Worm (Caenorhabditis elegans) whole organism, late embryonic: Measurements from ENCODE around the gene W03B1.9.

ENCODE experiments used
- C08G9.2 ChIP-seq: sonication (generic microtip); optimal IDR thresholded peaks from 2 replicates; lab custom pipeline; 2016; ENCODE audit warnings: mild to moderate bottlenecking, missing genetic modification characterization, moderate library complexity, missing compliant biosample characterization
- C38D4.7 ChIP-seq: fragments of 200-800 bp; sonication (Bioruptor generic); optimal IDR thresholded peaks from 2 replicates; lab custom pipeline; 2018; ENCODE audit warnings: mild to moderate bottlenecking, missing genetic modification characterization, moderate library complexity, missing compliant biosample characterization
- K02D7.2 ChIP-seq: sonication (generic microtip); optimal IDR thresholded peaks from 2 replicates; lab custom pipeline; 2017; ENCODE audit warnings: mild to moderate bottlenecking, missing genetic modification characterization, missing compliant biosample characterization
- K09A11.1 ChIP-seq: sonication (generic microtip); optimal IDR thresholded peaks from 2 replicates; lab custom pipeline; 2017; ENCODE audit warnings: antibody characterized with exemption, mild to moderate bottlenecking, missing genetic modification characterization, missing compliant biosample characterization; ENCODE audit not compliant: insufficient read depth
- Y22D7AL.16 ChIP-seq: sonication (generic microtip); optimal IDR thresholded peaks from 2 replicates; lab custom pipeline; 2016; ENCODE audit warnings: missing genetic modification characterization, missing compliant biosample characterization
- ahr-1 ChIP-seq: sonication (generic microtip); optimal IDR thresholded peaks from 2 replicates; lab custom pipeline; 2016; ENCODE audit warnings: missing genetic modification characterization, missing compliant biosample characterization
- ama-1 ChIP-seq: fragments of 150-350 bp; optimal IDR thresholded peaks from 2 replicates; lab custom pipeline; 2014
- ceh-14 ChIP-seq: sonication (generic microtip); optimal IDR thresholded peaks from 2 replicates; lab custom pipeline; 2016; ENCODE audit warnings: missing genotype, missing genetic modification characterization, missing compliant biosample characterization
- ceh-24 ChIP-seq: sonication (generic microtip); optimal IDR thresholded peaks from 2 replicates; lab custom pipeline; 2016; ENCODE audit warnings: mild to moderate bottlenecking, missing genetic modification characterization, missing compliant biosample characterization
- ceh-34 ChIP-seq: sonication (generic microtip); optimal IDR thresholded peaks from 2 replicates; lab custom pipeline; 2016; ENCODE audit warnings: mild to moderate bottlenecking, missing genetic modification characterization, missing compliant biosample characterization
- ceh-45 ChIP-seq: fragments of 200-800 bp; sonication (Bioruptor generic); IDR thresholded peaks from 2 replicates; pipeline ENCODE4 v1.3.6; 2022; ENCODE audit warnings: missing genetic modification reagents, missing genetic modification characterization, missing compliant biosample characterization
- ceh-48 ChIP-seq: sonication (generic microtip); optimal IDR thresholded peaks from 2 replicates; lab custom pipeline; 2016; ENCODE audit warnings: missing genetic modification characterization, inconsistent platforms, missing compliant biosample characterization
- ceh-6 ChIP-seq: fragments of 200-800 bp; sonication (Bioruptor generic); optimal IDR thresholded peaks from 2 replicates; lab custom pipeline; 2018; ENCODE audit warnings: mild to moderate bottlenecking, missing genetic modification characterization, missing compliant biosample characterization
- ceh-9 ChIP-seq: sonication (generic microtip); optimal IDR thresholded peaks from 2 replicates; lab custom pipeline; 2016; ENCODE audit warnings: mild to moderate bottlenecking, missing genetic modification characterization, inconsistent platforms, missing compliant biosample characterization
- dve-1 ChIP-seq: sonication (generic microtip); optimal IDR thresholded peaks from 2 replicates; lab custom pipeline; 2017; ENCODE audit warnings: antibody characterized with exemption, mild to moderate bottlenecking, missing genetic modification characterization, missing compliant biosample characterization
- ets-4 ChIP-seq: sonication (generic microtip); optimal IDR thresholded peaks from 2 replicates; lab custom pipeline; 2016; ENCODE audit warnings: missing genetic modification characterization, missing compliant biosample characterization
- eyg-1 ChIP-seq: sonication (generic microtip); optimal IDR thresholded peaks from 2 replicates; lab custom pipeline; 2016; ENCODE audit warnings: missing genotype, missing genetic modification characterization, missing compliant biosample characterization
- fax-1 ChIP-seq: sonication (generic microtip); optimal IDR thresholded peaks from 2 replicates; lab custom pipeline; 2016; ENCODE audit warnings: missing genotype, missing genetic modification characterization, missing compliant biosample characterization
- fkh-10 ChIP-seq: fragments of 150-350 bp; optimal IDR thresholded peaks from 2 replicates; lab custom pipeline; 2014; ENCODE audit warnings: missing biosample characterization, missing genetic modification reagents, missing genetic modification characterization
- fkh-6 ChIP-seq: sonication (generic microtip); optimal IDR thresholded peaks from 2 replicates; lab custom pipeline; 2016; ENCODE audit warnings: missing genetic modification characterization, missing compliant biosample characterization
- hlh-13 ChIP-seq: fragments of 200-800 bp; sonication (Bioruptor generic); optimal IDR thresholded peaks from 2 replicates; lab custom pipeline; 2018; ENCODE audit warnings: mild to moderate bottlenecking, missing genetic modification characterization, missing compliant biosample characterization
- hlh-30 ChIP-seq: sonication (generic microtip); optimal IDR thresholded peaks from 2 replicates; lab custom pipeline; 2017; ENCODE audit warnings: antibody characterized with exemption, missing genetic modification characterization, missing compliant biosample characterization; ENCODE audit not compliant: insufficient read depth
- hlh-6 ChIP-seq: sonication (generic microtip); optimal IDR thresholded peaks from 2 replicates; lab custom pipeline; 2016; ENCODE audit warnings: missing genotype, missing genetic modification characterization, missing compliant biosample characterization
- hlh-8 ChIP-seq: sonication (generic microtip); optimal IDR thresholded peaks from 2 replicates; lab custom pipeline; 2016; ENCODE audit warnings: missing genotype, missing genetic modification characterization, missing compliant biosample characterization
- lin-11 ChIP-seq: fragments of 200-800 bp; sonication (Bioruptor generic); optimal IDR thresholded peaks from 2 replicates; lab custom pipeline; 2018; ENCODE audit warnings: mild to moderate bottlenecking, missing genetic modification characterization, missing compliant biosample characterization
- mec-3 ChIP-seq: sonication (generic microtip); optimal IDR thresholded peaks from 2 replicates; lab custom pipeline; 2016; ENCODE audit warnings: borderline replicate concordance, missing genetic modification characterization, missing compliant biosample characterization
- nfya-1 ChIP-seq: sonication (generic microtip); optimal IDR thresholded peaks from 2 replicates; lab custom pipeline; 2017; ENCODE audit warnings: missing genetic modification characterization, mild to moderate bottlenecking, missing compliant biosample characterization, antibody characterized with exemption, moderate library complexity
- pat-9 ChIP-seq: fragments of 200-800 bp; sonication (Bioruptor generic); optimal IDR thresholded peaks from 2 replicates; lab custom pipeline; 2018; ENCODE audit warnings: mild to moderate bottlenecking, missing genetic modification characterization, moderate library complexity, missing compliant biosample characterization
- pax-1 ChIP-seq: fragments of 150-350 bp; optimal IDR thresholded peaks from 2 replicates; lab custom pipeline; 2014; ENCODE audit warnings: missing biosample characterization, missing genetic modification characterization
- pha-2 ChIP-seq: sonication (generic microtip); optimal IDR thresholded peaks from 2 replicates; lab custom pipeline; 2017; ENCODE audit warnings: mild to moderate bottlenecking, missing genetic modification characterization, missing compliant biosample characterization
- pha-4 ChIP-seq: fragments of 150-350 bp; optimal IDR thresholded peaks from 2 replicates; lab custom pipeline; 2018; ENCODE audit warnings: missing biosample characterization, missing genetic modification reagents, missing genetic modification characterization
- pqm-1 ChIP-seq: sonication (generic microtip); optimal IDR thresholded peaks from 2 replicates; lab custom pipeline; 2016; ENCODE audit warnings: missing genetic modification characterization, missing compliant biosample characterization
- pros-1 ChIP-seq: fragments of 150-350 bp; optimal IDR thresholded peaks from 2 replicates; lab custom pipeline; 2014; ENCODE audit warnings: missing biosample characterization, missing genetic modification reagents, missing genetic modification characterization
- ref-2 ChIP-seq: sonication (generic microtip); optimal IDR thresholded peaks from 2 replicates; lab custom pipeline; 2016; ENCODE audit warnings: missing genetic modification characterization, missing compliant biosample characterization
- rnt-1 ChIP-seq: sonication (generic microtip); optimal IDR thresholded peaks from 2 replicates; lab custom pipeline; 2016; ENCODE audit warnings: missing genetic modification characterization, missing compliant biosample characterization
- sdc-2 ChIP-seq: sonication (generic microtip); optimal IDR thresholded peaks from 2 replicates; lab custom pipeline; 2016; ENCODE audit warnings: missing genotype, missing genetic modification characterization, missing compliant biosample characterization
- sox-2 ChIP-seq: fragments of 200-800 bp; sonication (Bioruptor generic); IDR thresholded peaks from 2 replicates; pipeline ENCODE4 v1.3.6; 2022; ENCODE audit warnings: missing genetic modification reagents, missing genetic modification characterization, missing compliant biosample characterization
- syd-9 ChIP-seq: sonication (generic microtip); optimal IDR thresholded peaks from 2 replicates; lab custom pipeline; 2016; ENCODE audit warnings: mild to moderate bottlenecking, missing genetic modification characterization, moderate library complexity, missing compliant biosample characterization
- tbx-2 ChIP-seq: sonication (generic microtip); optimal IDR thresholded peaks from 2 replicates; lab custom pipeline; 2016; ENCODE audit warnings: missing genetic modification characterization, missing compliant biosample characterization
- ttx-3 ChIP-seq: sonication (generic microtip); optimal IDR thresholded peaks from 2 replicates; lab custom pipeline; 2016; ENCODE audit warnings: missing genetic modification reagents, missing genetic modification characterization, missing compliant biosample characterization
- unc-3 ChIP-seq, 2 experiments: fragments of 200-800 bp in 1 of 2; sonication (Bioruptor generic) in 1 of 2; sonication (generic microtip) in 1 of 2; conservative IDR thresholded peaks in 1 of 2; optimal IDR thresholded peaks in 1 of 2; 2 replicates each; pipeline versions ENCODE4 v1.3.6 to Lab custom; 2016 to 2022; ENCODE audit warnings: missing compliant biosample characterization in 2 of 2, missing genetic modification characterization in 2 of 2, missing genetic modification reagents in 1 of 2
- unc-42 ChIP-seq: sonication (generic microtip); optimal IDR thresholded peaks from 2 replicates; lab custom pipeline; 2016; ENCODE audit warnings: missing genotype, missing genetic modification characterization, missing compliant biosample characterization
- unc-55 ChIP-seq: sonication (generic microtip); optimal IDR thresholded peaks from 2 replicates; lab custom pipeline; 2017; ENCODE audit warnings: missing biosample characterization, missing genetic modification reagents, missing genetic modification characterization
- zip-5 ChIP-seq: sonication (generic microtip); optimal IDR thresholded peaks from 2 replicates; lab custom pipeline; 2016; ENCODE audit warnings: missing genetic modification characterization, missing compliant biosample characterization
- ztf-16 ChIP-seq: sonication (generic microtip); optimal IDR thresholded peaks from 2 replicates; lab custom pipeline; 2017; ENCODE audit warnings: missing genetic modification characterization, missing compliant biosample characterization

W03B1.9 gene

DNA sequence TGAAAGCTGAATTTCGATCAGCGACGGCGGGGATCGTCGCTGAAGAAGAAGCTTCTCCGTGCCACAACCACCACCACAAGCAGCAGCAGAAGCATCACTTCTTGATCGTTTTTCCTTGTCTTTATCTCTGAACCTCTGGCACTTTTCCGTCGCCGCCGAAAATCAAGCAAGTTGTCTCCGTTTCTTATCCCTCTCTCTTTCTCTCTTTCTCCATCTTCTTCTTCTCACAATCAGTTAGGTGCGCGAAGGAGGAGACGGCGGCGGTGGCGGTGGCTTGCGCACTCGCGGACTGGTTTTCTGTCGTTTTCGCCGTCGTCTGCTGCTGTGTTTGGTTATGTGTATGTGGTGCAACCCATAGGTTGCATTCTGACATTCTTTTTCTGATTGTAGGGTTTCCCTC, 41.6 kb upstream of the W03B1.9 start (continued):
- TF ChIP-seq pqm-1 (tag; lab: Kevin White, UChicago) (no peak), ets-4 (tag; lab: Kevin White, UChicago) (no peak), C38D4.7 (GFP tag; lab: Kevin White, UChicago) (no peak), fkh-6 (tag; lab: Kevin White, UChicago) (no peak), pat-9 (tag; lab: Kevin White, UChicago) (no peak), zip-5 (no peak), mec-3 (tag; lab: Kevin White, UChicago) (no peak), pha-4 (tag; lab: Kevin White, UChicago) (no peak), ceh-48 (tag; lab: Kevin White, UChicago) (no peak), C08G9.2 (no peak), hlh-6 (tag; lab: Kevin White, UChicago) (no peak), ceh-9 (no peak), tbx-2 (tag; lab: Kevin White, UChicago) (no peak), dve-1 (tag; lab: Kevin White, UChicago) (no peak), unc-55 (peak; percentile 37), fax-1 (no peak), ceh-14 (tag; lab: Kevin White, UChicago) (no peak), ztf-16 (tag; lab: Kevin White, UChicago) (no peak), ama-1 (no peak), ceh-45 (GFP tag; lab: Robert Waterston, UW) (no peak), ahr-1 (tag; lab: Kevin White, UChicago) (no peak), pax-1 (no peak), pha-2 (no peak), sox-2 (no peak), eyg-1 (no peak), ttx-3 (tag; lab: Kevin White, UChicago) (no peak), pros-1 (tag; lab: Kevin White, UChicago) (no peak), nfya-1 (tag; lab: Kevin White, UChicago) (peak; percentile 13), hlh-8 (no peak), syd-9 (tag; lab: Kevin White, UChicago) (no peak), Y22D7AL.16 (tag; lab: Kevin White, UChicago) (no peak), unc-42 (tag; lab: Kevin White, UChicago) (no peak), ceh-6 (GFP tag; lab: Kevin White, UChicago) (no peak), K09A11.1 (tag; lab: Kevin White, UChicago) (no peak), K02D7.2 (tag; lab: Kevin White, UChicago) (no peak), ceh-24 (tag; lab: Kevin White, UChicago) (no peak)

DNA sequence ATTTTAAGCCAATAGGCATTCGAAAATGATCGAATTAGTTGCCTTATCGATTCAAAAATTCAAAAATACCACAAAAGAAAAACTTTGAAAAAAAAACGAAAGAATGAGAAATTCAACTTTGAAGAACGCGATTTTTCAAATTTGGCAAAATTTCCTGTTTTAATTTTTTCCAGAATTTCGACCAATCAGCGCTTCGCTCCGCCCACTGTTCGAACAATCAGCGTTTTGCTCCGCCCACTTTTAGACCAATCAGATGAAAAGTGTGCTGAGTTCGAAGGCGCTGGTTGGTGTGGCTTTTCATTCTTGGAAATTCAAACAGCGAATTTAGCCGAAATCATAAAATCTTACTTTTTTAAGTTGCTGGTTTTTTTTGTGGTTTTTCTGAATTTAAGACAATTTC, 40.8 kb upstream of the W03B1.9 start:
- TF ChIP-seq pax-1 (no peak), nfya-1 (tag; lab: Kevin White, UChicago) (peak; percentile 85)

DNA sequence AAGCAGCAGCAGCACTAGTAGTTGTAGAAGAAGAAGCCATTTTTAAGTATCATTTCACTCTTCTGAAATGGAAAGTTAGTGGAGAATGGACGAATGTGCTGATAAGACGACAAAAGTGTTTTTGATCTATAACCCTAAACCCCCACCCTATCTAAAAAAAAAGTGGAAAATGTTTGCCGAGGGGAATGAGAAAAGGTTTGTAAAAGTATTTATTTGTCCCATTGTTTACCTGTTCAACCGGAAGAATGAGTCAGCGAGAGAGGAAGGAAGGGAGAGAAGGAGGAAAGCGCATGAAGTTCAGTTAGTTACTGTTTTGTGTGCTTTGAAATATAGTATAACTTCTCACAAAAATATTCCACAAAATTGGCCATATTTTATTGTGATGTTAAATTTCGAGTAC, 40.3 kb upstream of the W03B1.9 start:
- TF ChIP-seq hlh-6 (tag; lab: Kevin White, UChicago) (no peak), hlh-30 (tag; lab: Kevin White, UChicago) (no peak), nfya-1 (tag; lab: Kevin White, UChicago) (no peak), lin-11 (no peak), hlh-13 (GFP tag; lab: Kevin White, UChicago) (no peak), ceh-9 (no peak), hlh-8 (no peak), unc-55 (no peak), fkh-10 (GFP tag; lab: Kevin White, UChicago) (no peak), ztf-16 (tag; lab: Kevin White, UChicago) (no peak), sdc-2 (tag; lab: Kevin White, UChicago) (no peak), K02D7.2 (tag; lab: Kevin White, UChicago) (no peak), ref-2 (tag; lab: Kevin White, UChicago) (no peak), dve-1 (tag; lab: Kevin White, UChicago) (no peak), rnt-1 (tag; lab: Kevin White, UChicago) (no peak), unc-3 (GFP tag; conservative IDR thresholded peaks at IDR 0.05; lab: Robert Waterston, UW) (no peak), unc-3 (tag; optimal IDR thresholded peaks at IDR 0.05; lab: Kevin White, UChicago) (no peak), unc-42 (tag; lab: Kevin White, UChicago) (no peak), ama-1 (no peak), ceh-34 (tag; lab: Kevin White, UChicago) (no peak)
- TF ChIP-seq, all 69 proteins: peak for 0
